Worm (Caenorhabditis elegans): ENCODE data around the gene mig-21.

ce11 chrIII:5845483-5845882 is 32.7 kb downstream of the mig-21 start:
- TF ChIP-seq nhr-12 (tag; optimal IDR thresholded peaks at IDR 0.05) (no peak), snpc-4 (tag; optimal IDR thresholded peaks at IDR 0.05) (no peak), ztf-11 (tag; optimal IDR thresholded peaks at IDR 0.05) (no peak), lin-13 (tag; optimal IDR thresholded peaks at IDR 0.05) (no peak), mab-5 (tag; optimal IDR thresholded peaks at IDR 0.05) (no peak)
